Fruit fly (Drosophila melanogaster): ENCODE measurements around the gene CG1677.

DNA sequence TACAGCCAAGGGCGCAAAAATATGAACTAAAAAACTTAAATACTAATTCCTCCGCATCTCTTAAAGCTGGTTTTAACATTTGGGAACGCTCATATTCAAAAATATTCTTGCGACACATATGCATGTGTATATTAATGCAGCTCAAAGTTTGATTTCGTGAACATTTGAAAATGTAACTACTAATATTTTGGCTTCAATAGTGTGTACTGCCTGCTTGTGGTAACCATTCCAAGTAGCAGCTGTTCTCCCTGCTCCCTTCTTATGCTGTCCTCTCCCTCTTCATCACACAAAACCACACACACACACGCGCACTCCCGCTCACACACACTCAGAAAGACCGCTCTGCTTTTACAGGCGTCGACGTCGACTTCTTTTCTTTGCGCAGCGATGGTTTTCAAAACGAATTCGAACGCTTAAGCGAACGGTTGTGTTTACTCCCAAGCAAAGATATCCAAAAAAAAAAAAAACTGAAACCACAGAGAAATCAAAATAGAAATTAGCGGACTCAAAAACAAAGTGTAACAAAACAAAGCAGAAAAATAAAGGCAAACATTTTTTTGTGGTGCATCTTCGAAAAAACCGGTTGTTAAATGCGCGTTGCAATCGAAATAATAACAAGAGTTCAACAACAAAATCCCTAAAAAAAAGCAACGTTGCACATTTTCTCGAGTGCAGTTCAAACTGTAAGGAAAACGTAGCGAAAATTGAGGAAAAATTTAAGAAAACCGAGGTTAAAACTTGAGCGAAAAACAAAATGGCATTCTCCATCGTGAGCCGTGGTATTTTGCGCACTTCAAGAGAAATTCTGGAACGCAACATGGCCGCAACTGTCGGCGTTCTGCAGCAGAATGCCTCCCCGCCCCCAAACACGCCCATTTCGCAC, 68.4 kb downstream of the CG1677 start, which contains the start of gene CBP:
- TF ChIP-seq insv (optimal IDR thresholded peaks at IDR 0.05) (no peak), psq (optimal IDR thresholded peaks at IDR 0.05) (no peak)

All from Kc167 (cell line).